Fruit fly (Drosophila melanogaster) Kc167 (cell line): ENCODE results near the gene CG32278.

Experiments used
- Myc ChIP-seq: fragments of >200 bp; optimal IDR thresholded peaks from 2 replicates; lab custom pipeline; 2017; ENCODE audit warnings: missing external identifiers
- h ChIP-seq: fragments of >200 bp; optimal IDR thresholded peaks from 3 replicates; lab custom pipeline; 2018; ENCODE audit warnings: missing external identifiers
- insv ChIP-seq: fragments of >200 bp; optimal IDR thresholded peaks from 3 replicates; lab custom pipeline; 2018; ENCODE audit warnings: missing external identifiers

DNA sequence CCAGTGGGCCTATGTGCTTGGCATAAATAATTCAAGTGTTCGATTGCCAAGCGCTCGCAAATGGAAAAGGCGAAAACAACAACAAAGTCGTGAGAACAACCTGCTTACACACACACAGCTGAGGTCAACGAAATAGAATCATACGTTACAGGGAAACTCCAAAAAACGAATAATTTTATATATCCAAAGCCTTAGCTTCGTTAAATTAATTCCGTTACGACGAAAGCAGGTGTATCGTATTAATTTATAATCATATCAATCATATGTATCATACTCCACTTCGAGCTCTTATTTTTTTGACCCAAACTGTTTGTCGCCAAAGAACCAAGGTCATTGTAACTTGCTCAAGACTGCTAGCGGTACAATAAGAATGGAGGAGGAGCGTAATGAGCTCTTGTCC is 10.4 kb downstream of the CG32278 start:
- TF ChIP-seq insv (lab: Kevin White, UChicago) (no peak), h (lab: Kevin White, UChicago) (no peak), Myc (lab: Kevin White, UChicago) (no peak)
